Worm (Caenorhabditis elegans): ENCODE measurements around the gene F43B10.1.
A peak's percentile ranks its signal among the peaks of the same experiment; 100 is the strongest.

Gene F43B10.1

DNA sequence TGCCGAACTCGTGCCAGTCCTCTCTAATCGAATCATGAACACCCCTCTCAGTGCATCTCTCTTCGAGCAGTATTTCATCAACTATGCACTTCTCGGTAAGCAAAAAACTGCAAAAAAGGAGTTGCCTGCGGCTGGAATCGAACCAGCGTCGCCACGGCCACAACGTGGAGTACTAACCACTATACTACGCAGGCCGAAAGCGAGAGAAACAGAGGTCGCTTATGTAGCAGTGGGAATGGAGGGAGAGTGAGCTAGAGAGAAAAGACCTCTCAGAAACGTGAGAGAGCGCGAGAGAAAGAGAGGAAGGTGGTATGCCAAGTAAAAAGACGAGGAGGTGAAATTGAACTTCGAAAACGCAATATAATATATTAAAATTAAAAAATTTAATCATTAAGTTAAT is 27.9 kb downstream of the F43B10.1 start (continued):
- peak; percentile 68 to 71 for TF ChIP-seq rec-8 (tag; optimal IDR thresholded peaks at IDR 0.05)
- 0 out of 2 replicates have a peak, but pooled peaks have one; percentile 18 for TF ChIP-seq ztf-28 (GFP tag; IDR thresholded peaks at IDR 0.05)
- TF ChIP-seq gei-17 (GFP tag; optimal IDR thresholded peaks at IDR 0.05), result peak; percentile 74
- TF ChIP-seq T07F8.4 (tag; optimal IDR thresholded peaks at IDR 0.05), result peak; percentile 67
- TF ChIP-seq snpc-1.3 (tag; optimal IDR thresholded peaks at IDR 0.05; ENCODE audit: insufficient read depth), result peak; percentile 83
- TF ChIP-seq F49E8.2 (tag; optimal IDR thresholded peaks at IDR 0.05; ENCODE audit: insufficient read depth), result no peak
- TF ChIP-seq mcd-1 (GFP tag; IDR thresholded peaks at IDR 0.05), result peak; percentile 68
- TF ChIP-seq nhr-120 (GFP tag; IDR thresholded peaks at IDR 0.05), result no peak
- peak; percentile 74 for TF ChIP-seq zfh-2 (GFP tag; conservative IDR thresholded peaks at IDR 0.05)
- TF ChIP-seq B0035.1 (tag; optimal IDR thresholded peaks at IDR 0.05), result peak; percentile 75
- TF ChIP-seq let-526 (GFP tag; IDR thresholded peaks at IDR 0.05), result 0 out of 2 replicates have a peak, but pooled peaks have one; percentile 30
- TF ChIP-seq sdz-38 (tag; optimal IDR thresholded peaks at IDR 0.05), result no peak
- no peak for TF ChIP-seq nfya-1 (tag; optimal IDR thresholded peaks at IDR 0.05; ENCODE audit: borderline replicate concordance, insufficient read depth)
- TF ChIP-seq ceh-91 (GFP tag; IDR thresholded peaks at IDR 0.05), result no peak
- TF ChIP-seq F57A8.1 (GFP tag; optimal IDR thresholded peaks at IDR 0.05), result peak; percentile 38
- no peak for TF ChIP-seq dpff-1 (tag; optimal IDR thresholded peaks at IDR 0.05)
- TF ChIP-seq ceh-27 (GFP tag; optimal IDR thresholded peaks at IDR 0.05), result peak; percentile 70
- peak; percentile 81 for TF ChIP-seq ekl-4 (GFP tag; IDR thresholded peaks at IDR 0.05)
- TF ChIP-seq C06A6.2 (GFP tag; conservative IDR thresholded peaks at IDR 0.05), result peak; percentile 62
- peak; percentile 40; the same call in 1 of the 2 replicates for TF ChIP-seq Y53F4B.3 (GFP tag; IDR thresholded peaks at IDR 0.05)
- no peak for TF ChIP-seq ceh-58 (GFP tag; IDR thresholded peaks at IDR 0.05)
- TF ChIP-seq ztf-26 (tag; optimal IDR thresholded peaks at IDR 0.05), result peak; percentile 74
- no peak for TF ChIP-seq Y53G8AR.9 (GFP tag; conservative IDR thresholded peaks at IDR 0.05)
- TF ChIP-seq efl-1 (GFP tag; optimal IDR thresholded peaks at IDR 0.05), result no peak
- TF ChIP-seq lin-35 (GFP tag; optimal IDR thresholded peaks at IDR 0.05), result no peak
- TF ChIP-seq snpc-3.4 (tag; optimal IDR thresholded peaks at IDR 0.05), result peak; percentile 55
- TF ChIP-seq madf-6 (GFP tag; IDR thresholded peaks at IDR 0.05), result no peak; the same call in 1 of the 2 replicates
- TF ChIP-seq pbrm-1 (GFP tag; IDR thresholded peaks at IDR 0.05), result peak; percentile 91
- TF ChIP-seq lin-26 (GFP tag; IDR thresholded peaks at IDR 0.05), result peak; percentile 90
- TF ChIP-seq Y95B8A.8 (GFP tag; IDR thresholded peaks at IDR 0.05), result peak; percentile 25; the same call in 1 of the 2 replicates
- TF ChIP-seq somi-1 (GFP tag; optimal IDR thresholded peaks at IDR 0.05), result peak; percentile 46
- peak; percentile 58 for TF ChIP-seq athp-1 (tag; optimal IDR thresholded peaks at IDR 0.05)
- peak; percentile 60 for TF ChIP-seq F52B5.7 (tag; optimal IDR thresholded peaks at IDR 0.05)
- peak; percentile 78; the same call in 1 of the 2 replicates for TF ChIP-seq B0336.3 (GFP tag; IDR thresholded peaks at IDR 0.05)
- no peak for TF ChIP-seq pha-4 (tag; optimal IDR thresholded peaks at IDR 0.05)
- peak; percentile 52 for TF ChIP-seq T26A5.8 (tag; optimal IDR thresholded peaks at IDR 0.05)
- peak; percentile 84 for TF ChIP-seq rpc-1 (optimal IDR thresholded peaks at IDR 0.05)
- peak; percentile 88 for TF ChIP-seq rpc-1 (tag; optimal IDR thresholded peaks at IDR 0.05)
- peak; percentile 80 for TF ChIP-seq nhr-90 (tag; optimal IDR thresholded peaks at IDR 0.05)
- 0 out of 2 replicates have a peak, but pooled peaks have one; percentile 41 for TF ChIP-seq egl-44 (GFP tag; IDR thresholded peaks at IDR 0.05)
- TF ChIP-seq F55B11.4 (tag; optimal IDR thresholded peaks at IDR 0.05; ENCODE audit: borderline replicate concordance, insufficient read depth), result no peak
- TF ChIP-seq Y79H2A.3 (GFP tag; conservative IDR thresholded peaks at IDR 0.05), result no peak
- TF ChIP-seq die-1 (tag; optimal IDR thresholded peaks at IDR 0.05), result peak; percentile 85
- no peak for TF ChIP-seq unc-62 (GFP tag; optimal IDR thresholded peaks at IDR 0.05)
- TF ChIP-seq B0019.2 (GFP tag; conservative IDR thresholded peaks at IDR 0.05), result peak; percentile 36; the same call in 1 of the 2 replicates
- TF ChIP-seq repo-1 (tag; optimal IDR thresholded peaks at IDR 0.05), result peak; percentile 60
- TF ChIP-seq let-607 (tag; optimal IDR thresholded peaks at IDR 0.05), result peak; percentile 55 to 65
- TF ChIP-seq ztf-3 (GFP tag; optimal IDR thresholded peaks at IDR 0.05), result peak; percentile 10

Data from whole organism, young adult.